Worm (Caenorhabditis elegans): ENCODE results near the gene catp-5.

DNA sequence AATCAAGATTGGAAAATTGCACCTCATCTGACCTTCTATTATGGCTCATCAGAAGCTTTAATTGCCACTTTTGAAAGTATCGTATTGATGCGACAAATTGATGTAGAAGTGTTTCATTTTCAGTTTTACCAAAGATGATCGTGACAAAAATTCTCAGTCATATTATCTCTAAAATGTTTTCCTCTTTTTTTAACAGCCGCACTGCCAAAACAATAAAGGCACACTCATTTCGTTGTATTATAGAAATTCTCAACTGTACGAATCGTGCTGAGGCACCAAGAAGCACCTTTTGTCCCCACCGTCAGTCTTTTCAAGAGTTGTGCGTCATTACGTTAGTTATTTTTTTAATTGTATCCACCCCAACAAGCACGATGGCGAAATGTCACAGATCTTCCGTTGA, 9.3 kb upstream of the catp-5 start, which contains the start of gene K07E3.9:
- TF ChIP-seq nhr-28 (tag; optimal IDR thresholded peaks at IDR 0.05) = no peak
- TF ChIP-seq elt-3 (tag; optimal IDR thresholded peaks at IDR 0.05) = no peak
- no peak for TF ChIP-seq hlh-1 (tag; optimal IDR thresholded peaks at IDR 0.05)
- TF ChIP-seq unc-39 (tag; optimal IDR thresholded peaks at IDR 0.05) = no peak
- no peak for TF ChIP-seq ces-1 (GFP tag; optimal IDR thresholded peaks at IDR 0.05)
- TF ChIP-seq lin-32 (GFP tag; optimal IDR thresholded peaks at IDR 0.05) = no peak
- TF ChIP-seq unc-62 (GFP tag; optimal IDR thresholded peaks at IDR 0.05) = no peak
- no peak for TF ChIP-seq ztf-11 (tag; optimal IDR thresholded peaks at IDR 0.05)
- no peak for TF ChIP-seq lsy-2 (tag; optimal IDR thresholded peaks at IDR 0.05)
- no peak for TF ChIP-seq cnd-1 (tag; optimal IDR thresholded peaks at IDR 0.05)
